Fruit fly (Drosophila melanogaster) whole organism, pupa: ENCODE measurements around the gene kirre.

Source experiments
- CG12605 ChIP-seq: fragments of 200-800 bp; sonication (Bioruptor generic); IDR thresholded peaks from 2 replicates; pipeline ENCODE4 v1.3.6; 2022; ENCODE audit warnings: missing biosample characterization, missing genetic modification characterization
- CG9948 ChIP-seq: fragments of 200-800 bp; sonication (Bioruptor generic); optimal IDR thresholded peaks from 2 replicates; lab custom pipeline; 2018; ENCODE audit warnings: missing biosample characterization, mild to moderate bottlenecking, missing genetic modification characterization, moderate library complexity
- EcR ChIP-seq: fragments of 200-800 bp; sonication (Bioruptor generic); optimal IDR thresholded peaks from 3 replicates; lab custom pipeline; 2019; ENCODE audit warnings: missing biosample characterization, missing genetic modification characterization, mild to moderate bottlenecking, moderate library complexity, missing genetic modification reagents
- rn ChIP-seq: fragments of 200-800 bp; sonication (Bioruptor generic); IDR thresholded peaks from 2 replicates; pipeline ENCODE4 v1.3.6; 2022; ENCODE audit warnings: missing biosample characterization, missing genetic modification characterization

DNA sequence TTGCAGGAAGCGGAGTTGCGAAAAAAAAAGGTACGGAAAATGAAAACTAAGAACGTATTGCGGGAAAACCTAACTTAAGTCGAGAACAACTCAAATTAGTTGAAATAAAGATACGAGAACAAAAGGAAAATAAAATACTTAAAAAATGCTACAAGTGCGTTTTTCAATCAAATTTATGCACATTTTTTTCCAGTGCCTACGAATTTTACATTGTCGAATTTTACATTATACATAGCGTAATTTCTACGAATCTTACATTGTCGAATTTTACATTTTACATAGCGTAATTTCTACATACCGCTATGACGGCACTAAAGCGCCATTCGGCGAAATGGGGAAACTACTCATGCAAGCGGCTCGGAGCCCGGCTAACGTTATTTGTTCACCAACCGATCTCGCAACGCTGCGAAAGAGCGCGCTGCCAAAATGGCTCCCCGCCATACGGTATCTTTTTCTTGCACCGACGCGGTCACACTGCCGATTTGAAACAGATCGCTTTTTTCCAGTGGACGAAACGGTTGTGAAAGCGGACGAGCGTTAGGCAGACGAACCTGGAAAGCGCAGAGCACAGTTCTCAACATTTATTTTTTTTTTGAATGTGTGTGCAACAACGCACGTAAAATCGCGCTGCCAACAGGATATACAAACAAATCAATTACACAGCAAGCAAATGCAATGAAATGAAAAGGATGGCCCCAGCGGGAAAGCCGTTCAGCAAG, 394.4 kb downstream of the kirre start, which contains the start of gene N:
- TF ChIP-seq rn (GFP tag; lab: Robert Waterston, UW) (no peak), EcR (GFP tag; lab: Kevin White, UChicago) (peak; percentile 31), CG12605 (peak; percentile 69), CG9948 (tag; lab: Kevin White, UChicago) (peak; percentile 17)
